In genomic region chr3L:3081966-3082516, dm6 we compare ENCODE assay signal across 4 fruit fly cellular contexts.
TF ChIP-seq lines count a peak whose summit lies in the region.

No protein-coding gene starts in this region.

- TF ChIP-seq CTCF in whole organism, embryonic (GFP tag; optimal IDR thresholded peaks at IDR 0.05; lab: Kevin White, UChicago) = no peak

TF ChIP-seq in whole organism, adult, 20 proteins besides CTCF, POLR2A, EP300 and RAD21:
- TF ChIP-seq Clk (GFP tag; optimal IDR thresholded peaks at IDR 0.05; lab: Kevin White, UChicago) (no peak), CG1620 (GFP tag; optimal IDR thresholded peaks at IDR 0.05; lab: Kevin White, UChicago) (no peak), tj (GFP tag; optimal IDR thresholded peaks at IDR 0.05; lab: Kevin White, UChicago) (peak; percentile 99), cnc (optimal IDR thresholded peaks at IDR 0.05; lab: Kevin White, UChicago) (peak; percentile 55 to 61)

TF ChIP-seq in whole organism, embryonic, 481 proteins besides CTCF, POLR2A, EP300 and RAD21 (continues in another document):
- TF ChIP-seq bigmax (GFP tag; optimal IDR thresholded peaks at IDR 0.05; lab: Kevin White, UChicago) (no peak), gsb-n (tag; optimal IDR thresholded peaks at IDR 0.05; lab: Kevin White, UChicago) (no peak), Six4 (GFP tag; optimal IDR thresholded peaks at IDR 0.05; lab: Kevin White, UChicago) (no peak), CG10565 (GFP tag; optimal IDR thresholded peaks at IDR 0.05; lab: Kevin White, UChicago) (no peak), CG18011 (GFP tag; optimal IDR thresholded peaks at IDR 0.05; lab: Kevin White, UChicago) (no peak), B-H2 (GFP tag; optimal IDR thresholded peaks at IDR 0.05; lab: Kevin White, UChicago) (no peak), CG8359 (GFP tag; optimal IDR thresholded peaks at IDR 0.05; lab: Kevin White, UChicago; ENCODE audit: borderline replicate concordance) (no peak), repo (GFP tag; optimal IDR thresholded peaks at IDR 0.05; lab: Kevin White, UChicago) (no peak), Jarid2 (GFP tag; optimal IDR thresholded peaks at IDR 0.05; lab: Kevin White, UChicago) (no peak), abd-A (tag; optimal IDR thresholded peaks at IDR 0.05; lab: Kevin White, UChicago) (peak; percentile 78), CG30431 (GFP tag; optimal IDR thresholded peaks at IDR 0.05; lab: Kevin White, UChicago) (no peak), Trl (optimal IDR thresholded peaks at IDR 0.05; lab: Kevin White, UChicago) (no peak), Trl (GFP tag; optimal IDR thresholded peaks at IDR 0.05; lab: Kevin White, UChicago) (no peak), yki (optimal IDR thresholded peaks at IDR 0.05; lab: Kevin White, UChicago) (no peak), CG6654 (GFP tag; optimal IDR thresholded peaks at IDR 0.05; lab: Kevin White, UChicago) (peak; percentile 96), mirr (GFP tag; optimal IDR thresholded peaks at IDR 0.05; lab: Kevin White, UChicago) (peak; percentile 65), Optix (GFP tag; IDR thresholded peaks at IDR 0.05; lab: Robert Waterston, UW) (no peak), Med (GFP tag; lab: Kevin White, UChicago) (peak; percentile 75), CG1647 (GFP tag; optimal IDR thresholded peaks at IDR 0.05; lab: Kevin White, UChicago) (no peak), usp (GFP tag; optimal IDR thresholded peaks at IDR 0.05; lab: Kevin White, UChicago) (no peak), kni (GFP tag; optimal IDR thresholded peaks at IDR 0.05; lab: Kevin White, UChicago) (peak; percentile 27), ara (GFP tag; IDR thresholded peaks at IDR 0.05; lab: Robert Waterston, UW) (no peak), lbe (GFP tag; optimal IDR thresholded peaks at IDR 0.05; lab: Kevin White, UChicago) (no peak), Sox102F (GFP tag; optimal IDR thresholded peaks at IDR 0.05; lab: Kevin White, UChicago) (no peak), vfl (GFP tag; optimal IDR thresholded peaks at IDR 0.05; lab: Kevin White, UChicago) (no peak), crol (GFP tag; IDR thresholded peaks at IDR 0.05; lab: Robert Waterston, UW) (0 out of 2 replicates have a peak, but pooled peaks have one; percentile 28), cas (GFP tag; IDR thresholded peaks at IDR 0.05; lab: Robert Waterston, UW) (no peak), chinmo (GFP tag; IDR thresholded peaks at IDR 0.05; lab: Robert Waterston, UW; ENCODE audit: partially characterized antibody) (peak; percentile 86), Rx (GFP tag; IDR thresholded peaks at IDR 0.05; lab: Robert Waterston, UW) (no peak), sens (GFP tag; lab: Kevin White, UChicago) (peak; percentile 69), Dad (GFP tag; optimal IDR thresholded peaks at IDR 0.05; lab: Kevin White, UChicago) (no peak)

TF ChIP-seq in whole organism, prepupa, 60 proteins besides CTCF, POLR2A, EP300 and RAD21:
- TF ChIP-seq svp (GFP tag; lab: Kevin White, UChicago) (peak; percentile 77), fkh (GFP tag; optimal IDR thresholded peaks at IDR 0.05; lab: Kevin White, UChicago) (peak; percentile 49), CG34406 (GFP tag; optimal IDR thresholded peaks at IDR 0.05; lab: Kevin White, UChicago) (no peak), CG6276 (GFP tag; optimal IDR thresholded peaks at IDR 0.05; lab: Kevin White, UChicago) (no peak)

TF ChIP-seq in whole organism, wandering third instar larva, 38 proteins besides CTCF, POLR2A, EP300 and RAD21:
- TF ChIP-seq GATAd (GFP tag; optimal IDR thresholded peaks at IDR 0.05; lab: Kevin White, UChicago) = no peak
- peak; percentile 49 for TF ChIP-seq Vsx2 (GFP tag; optimal IDR thresholded peaks at IDR 0.05; lab: Kevin White, UChicago; ENCODE audit: partially characterized antibody)
- peak; percentile 40 for TF ChIP-seq Rel (GFP tag; optimal IDR thresholded peaks at IDR 0.05; lab: Kevin White, UChicago)
- no peak for TF ChIP-seq Rel (tag; optimal IDR thresholded peaks at IDR 0.05; lab: Kevin White, UChicago)
- TF ChIP-seq dsf (GFP tag; optimal IDR thresholded peaks at IDR 0.05; lab: Kevin White, UChicago; ENCODE audit: borderline replicate concordance) = no peak
